Worm (Caenorhabditis elegans) whole organism, L1 larva: ENCODE data around the gene F10D7.5.

ENCODE experiments used
- C04F5.9 ChIP-seq: sonication (generic microtip); optimal IDR thresholded peaks from 2 replicates; lab custom pipeline; 2016; ENCODE audit warnings: missing genetic modification characterization, missing compliant biosample characterization
- C16A3.4 ChIP-seq: fragments of 150-350 bp; optimal IDR thresholded peaks from 2 replicates; lab custom pipeline; 2014; ENCODE audit warnings: missing biosample characterization, missing genetic modification characterization
- C34B4.2 ChIP-seq: sonication (generic microtip); optimal IDR thresholded peaks from 2 replicates; lab custom pipeline; 2017; ENCODE audit warnings: mild to moderate bottlenecking, missing genetic modification characterization, missing compliant biosample characterization
- Y116A8C.19 ChIP-seq: sonication (generic microtip); optimal IDR thresholded peaks from 2 replicates; lab custom pipeline; 2016; ENCODE audit warnings: missing compliant biosample characterization, missing genetic modification characterization, borderline replicate concordance
- aha-1 ChIP-seq: fragments of 150-350 bp; optimal IDR thresholded peaks from 2 replicates; lab custom pipeline; 2014; ENCODE audit warnings: missing biosample characterization, missing genetic modification characterization
- ama-1 ChIP-seq: fragments of 150-350 bp; optimal IDR thresholded peaks from 2 replicates; lab custom pipeline; 2014
- blmp-1 ChIP-seq: fragments of 150-350 bp; optimal IDR thresholded peaks from 2 replicates; lab custom pipeline; 2014; ENCODE audit warnings: missing biosample characterization, missing genetic modification characterization
- ceh-63 ChIP-seq: fragments of 200-800 bp; sonication (Bioruptor generic); optimal IDR thresholded peaks from 2 replicates; lab custom pipeline; 2018; ENCODE audit warnings: mild to moderate bottlenecking, missing genetic modification characterization, missing compliant biosample characterization
- ceh-82 ChIP-seq, 3 experiments: fragments of 150-350 bp in 1 of 3; sonication (generic microtip) in 2 of 3; optimal IDR thresholded peaks; 2 replicates each; lab custom pipeline; 2014 to 2017; ENCODE audit warnings: missing biosample characterization in 3 of 3, missing genetic modification characterization in 3 of 3
- ceh-90 ChIP-seq: sonication (generic microtip); optimal IDR thresholded peaks from 2 replicates; lab custom pipeline; 2016; ENCODE audit warnings: missing genetic modification characterization, missing compliant biosample characterization
- dpl-1 ChIP-seq, 3 experiments: fragments of 150-350 bp in 2 of 3; sonication (generic microtip) in 1 of 3; optimal IDR thresholded peaks; 2 replicates each; lab custom pipeline; 2014 to 2017; ENCODE audit warnings: missing biosample characterization in 3 of 3, missing genetic modification characterization in 3 of 3, missing genetic modification reagents in 3 of 3
- dsc-1 ChIP-seq: sonication (generic microtip); optimal IDR thresholded peaks from 2 replicates; lab custom pipeline; 2016; ENCODE audit warnings: mild to moderate bottlenecking, missing genetic modification characterization, missing compliant biosample characterization
- efl-1 ChIP-seq, 4 experiments: fragments of 150-350 bp; optimal IDR thresholded peaks in 3 of 4; peaks in 1 of 4; 1 replicate in 1 of 4; 2 replicates in 3 of 4; lab custom pipeline; 2014; ENCODE audit warnings: missing biosample characterization in 2 of 4, missing genetic modification characterization in 2 of 4, missing genetic modification reagents in 2 of 4
- efl-3 ChIP-seq: fragments of 200-800 bp; sonication (Bioruptor generic); optimal IDR thresholded peaks from 2 replicates; lab custom pipeline; 2018; ENCODE audit warnings: mild to moderate bottlenecking, missing genetic modification characterization, missing compliant biosample characterization
- elt-2 ChIP-seq: sonication (generic microtip); optimal IDR thresholded peaks from 2 replicates; lab custom pipeline; 2016; ENCODE audit warnings: missing genetic modification characterization, mild to moderate bottlenecking, inconsistent platforms, missing compliant biosample characterization, missing genetic modification reagents
- elt-3 ChIP-seq, 6 experiments: fragments of 150-350 bp in 1 of 6; sonication (generic microtip); optimal IDR thresholded peaks; 2 replicates each; lab custom pipeline; 2017 to 2018; ENCODE audit warnings: missing biosample characterization in 6 of 6, missing genetic modification characterization in 6 of 6, inconsistent platforms in 1 of 6
- hlh-17 ChIP-seq: fragments of 200-800 bp; sonication (Bioruptor generic); optimal IDR thresholded peaks from 2 replicates; lab custom pipeline; 2018; ENCODE audit warnings: missing genetic modification characterization, mild to moderate bottlenecking, missing compliant biosample characterization, moderate library complexity, borderline replicate concordance
- hlh-4 ChIP-seq: sonication (generic microtip); optimal IDR thresholded peaks from 2 replicates; lab custom pipeline; 2016; ENCODE audit warnings: mild to moderate bottlenecking, missing genetic modification characterization, missing compliant biosample characterization
- irx-1 ChIP-seq: sonication (generic microtip); optimal IDR thresholded peaks from 2 replicates; lab custom pipeline; 2016; ENCODE audit warnings: missing genetic modification characterization, missing compliant biosample characterization
- isw-1 ChIP-seq: fragments of 200-800 bp; sonication (Bioruptor generic); IDR thresholded peaks from 2 replicates; pipeline ENCODE4 v1.3.6; 2022; ENCODE audit warnings: missing genetic modification characterization, missing compliant biosample characterization
- lin-14 ChIP-seq: fragments of 200-800 bp; sonication (Bioruptor generic); optimal IDR thresholded peaks from 2 replicates; lab custom pipeline; 2018; ENCODE audit warnings: mild to moderate bottlenecking, missing genetic modification characterization, moderate library complexity, missing compliant biosample characterization
- lin-15B ChIP-seq: fragments of 150-350 bp; sonication (generic microtip); optimal IDR thresholded peaks from 3 replicates; lab custom pipeline; 2014; ENCODE audit warnings: missing biosample characterization, missing genetic modification characterization
- lin-39 ChIP-seq: fragments of 150-350 bp; optimal IDR thresholded peaks from 2 replicates; lab custom pipeline; 2014; ENCODE audit warnings: missing biosample characterization, missing genetic modification reagents, missing genetic modification characterization
- lir-3 ChIP-seq: sonication (generic microtip); optimal IDR thresholded peaks from 2 replicates; lab custom pipeline; 2016; ENCODE audit warnings: mild to moderate bottlenecking, missing genetic modification characterization, moderate library complexity, missing compliant biosample characterization; ENCODE audit not compliant: poor library complexity
- lsy-2 ChIP-seq, 2 experiments: fragments of 150-350 bp; optimal IDR thresholded peaks; 2 replicates each; lab custom pipeline; 2014; ENCODE audit warnings: missing biosample characterization in 2 of 2, missing genetic modification characterization in 2 of 2
- mab-9 ChIP-seq: fragments of 200-800 bp; sonication (Bioruptor generic); IDR thresholded peaks from 2 replicates; pipeline ENCODE4 v1.3.6; 2022; ENCODE audit warnings: missing genetic modification reagents, missing genetic modification characterization, missing compliant biosample characterization
- mdl-1 ChIP-seq, 2 experiments: fragments of 150-350 bp; optimal IDR thresholded peaks; 2 replicates each; lab custom pipeline; 2014 to 2017; ENCODE audit warnings: missing biosample characterization in 2 of 2, missing genetic modification characterization in 2 of 2, inconsistent platforms in 1 of 2
- mef-2 ChIP-seq: fragments of 150-350 bp; optimal IDR thresholded peaks from 2 replicates; lab custom pipeline; 2014; ENCODE audit warnings: missing biosample characterization, missing genetic modification characterization
- mep-1 ChIP-seq: fragments of 150-350 bp; optimal IDR thresholded peaks from 2 replicates; lab custom pipeline; 2014; ENCODE audit warnings: missing biosample characterization, missing genetic modification characterization
- nhr-12 ChIP-seq: sonication (generic microtip); optimal IDR thresholded peaks from 2 replicates; lab custom pipeline; 2017; ENCODE audit warnings: missing biosample characterization, missing genetic modification characterization
- nhr-19 ChIP-seq: fragments of 200-800 bp; sonication (Bioruptor generic); conservative IDR thresholded peaks from 2 replicates; pipeline ENCODE4 v1.3.6; 2022; ENCODE audit warnings: missing genetic modification characterization, missing compliant biosample characterization
- nhr-47 ChIP-seq: sonication (generic microtip); optimal IDR thresholded peaks from 2 replicates; lab custom pipeline; 2016; ENCODE audit warnings: mild to moderate bottlenecking, missing genetic modification characterization, moderate library complexity, missing compliant biosample characterization
- nhr-76 ChIP-seq: sonication (generic microtip); optimal IDR thresholded peaks from 2 replicates; lab custom pipeline; 2017; ENCODE audit warnings: missing biosample characterization, missing genetic modification characterization
- nhr-77 ChIP-seq: fragments of 150-350 bp; optimal IDR thresholded peaks from 2 replicates; lab custom pipeline; 2014; ENCODE audit warnings: missing biosample characterization, missing genetic modification characterization
- nhr-84 ChIP-seq: sonication (generic microtip); optimal IDR thresholded peaks from 2 replicates; lab custom pipeline; 2017; ENCODE audit warnings: missing biosample characterization, missing genetic modification characterization
- nhr-90 ChIP-seq: sonication (generic microtip); optimal IDR thresholded peaks from 2 replicates; lab custom pipeline; 2016; ENCODE audit warnings: mild to moderate bottlenecking, missing genetic modification characterization, missing compliant biosample characterization; ENCODE audit not compliant: poor library complexity
- pag-3 ChIP-seq: sonication (generic microtip); optimal IDR thresholded peaks from 2 replicates; lab custom pipeline; 2017; ENCODE audit warnings: missing genetic modification characterization, mild to moderate bottlenecking, missing compliant biosample characterization, antibody characterized with exemption, borderline replicate concordance; ENCODE audit not compliant: insufficient read depth
- pqm-1 ChIP-seq: sonication (generic microtip); optimal IDR thresholded peaks from 3 replicates; lab custom pipeline; 2017; ENCODE audit warnings: missing biosample characterization, missing genetic modification characterization
- rnt-1 ChIP-seq: sonication (generic microtip); optimal IDR thresholded peaks from 2 replicates; lab custom pipeline; 2016; ENCODE audit warnings: mild to moderate bottlenecking, missing genetic modification characterization, moderate library complexity, missing compliant biosample characterization
- skn-1 ChIP-seq: fragments of 150-350 bp; optimal IDR thresholded peaks from 2 replicates; lab custom pipeline; 2014; ENCODE audit warnings: missing biosample characterization, missing genetic modification characterization
- snpc-4 ChIP-seq: fragments of 150-350 bp; optimal IDR thresholded peaks from 2 replicates; lab custom pipeline; 2014; ENCODE audit warnings: missing biosample characterization, missing genetic modification characterization
- sup-37 ChIP-seq: fragments of 200-800 bp; sonication (Bioruptor generic); optimal IDR thresholded peaks from 2 replicates; lab custom pipeline; 2018; ENCODE audit warnings: mild to moderate bottlenecking, missing genetic modification characterization, missing compliant biosample characterization
- swsn-7 ChIP-seq: sonication (generic microtip); optimal IDR thresholded peaks from 2 replicates; lab custom pipeline; 2016; ENCODE audit warnings: missing genetic modification characterization, missing compliant biosample characterization
- tbx-2 ChIP-seq: sonication (generic microtip); optimal IDR thresholded peaks from 2 replicates; lab custom pipeline; 2016; ENCODE audit warnings: missing genetic modification characterization, missing compliant biosample characterization
- tlp-1 ChIP-seq: fragments of 150-350 bp; optimal IDR thresholded peaks from 2 replicates; lab custom pipeline; 2014; ENCODE audit warnings: missing biosample characterization, missing genetic modification characterization
- unc-130 ChIP-seq: fragments of 150-350 bp; optimal IDR thresholded peaks from 2 replicates; lab custom pipeline; 2017; ENCODE audit warnings: missing biosample characterization, missing genetic modification characterization, inconsistent platforms
- unc-30 ChIP-seq: sonication (generic microtip); optimal IDR thresholded peaks from 2 replicates; lab custom pipeline; 2017; ENCODE audit warnings: missing biosample characterization, missing genetic modification characterization
- unc-62 ChIP-seq: fragments of 150-350 bp; optimal IDR thresholded peaks from 2 replicates; lab custom pipeline; 2014; ENCODE audit warnings: missing biosample characterization, missing genetic modification reagents, missing genetic modification characterization
- unc-86 ChIP-seq: sonication (generic microtip); optimal IDR thresholded peaks from 2 replicates; lab custom pipeline; 2016; ENCODE audit warnings: missing genetic modification characterization, missing compliant biosample characterization
- vab-15 ChIP-seq: sonication (generic microtip); optimal IDR thresholded peaks from 2 replicates; lab custom pipeline; 2017; ENCODE audit warnings: missing genotype, mild to moderate bottlenecking, missing genetic modification characterization, missing compliant biosample characterization
- ztf-11 ChIP-seq, 2 experiments: sonication (generic microtip); optimal IDR thresholded peaks; 2 replicates each; lab custom pipeline; 2016 to 2017; ENCODE audit warnings: missing genetic modification characterization in 2 of 2, missing biosample characterization in 1 of 2, missing compliant biosample characterization in 1 of 2

F10D7.5 gene

ce11 chrX:17419813-17420584 lies 28.6 kb upstream of the F10D7.5 start:
- TF ChIP-seq nhr-19 (GFP tag; lab: Robert Waterston, UW), result peak; percentile 37; the same call in 1 of the 2 replicates
- no peak for TF ChIP-seq unc-86 (tag; lab: Kevin White, UChicago)
- no peak for TF ChIP-seq lir-3 (tag; lab: Kevin White, UChicago)
- no peak for TF ChIP-seq hlh-17
- peak; percentile 28 for TF ChIP-seq nhr-47 (tag; lab: Kevin White, UChicago)
- TF ChIP-seq isw-1, result no peak
- no peak for TF ChIP-seq ztf-11 (tag; optimal IDR thresholded peaks at IDR 0.05; lab: Kevin White, UChicago)
- TF ChIP-seq pqm-1, result no peak
- peak in 3 of 6 experiments; percentile 2 to 80 (median 70) for TF ChIP-seq elt-3 (tag; optimal IDR thresholded peaks at IDR 0.05; lab: Kevin White, UChicago)
- TF ChIP-seq nhr-12 (tag; lab: Kevin White, UChicago), result no peak
- TF ChIP-seq unc-62 (GFP tag; lab: Kevin White, UChicago), result no peak
- no peak for TF ChIP-seq nhr-77 (tag; lab: Kevin White, UChicago)
- TF ChIP-seq efl-1 (optimal IDR thresholded peaks at IDR 0.05; lab: Kevin White, UChicago), result no peak
- peak in 1 of 2 experiments; percentile 85 for TF ChIP-seq efl-1 (GFP tag; optimal IDR thresholded peaks at IDR 0.05 in 1 of 2; lab: Kevin White, UChicago)
- no peak for TF ChIP-seq aha-1 (tag; lab: Kevin White, UChicago)
- TF ChIP-seq irx-1 (tag; lab: Kevin White, UChicago), result peak; percentile 27
- TF ChIP-seq nhr-76, result no peak
- no peak for TF ChIP-seq ceh-90
- no peak for TF ChIP-seq tlp-1 (tag; lab: Kevin White, UChicago)
- peak; percentile 83 for TF ChIP-seq nhr-90 (tag; lab: Kevin White, UChicago)
- TF ChIP-seq ceh-63 (GFP tag; lab: Kevin White, UChicago), result no peak
- no peak for TF ChIP-seq rnt-1 (tag; lab: Kevin White, UChicago)
- no peak for TF ChIP-seq skn-1 (tag; lab: Kevin White, UChicago)
- no peak for TF ChIP-seq dsc-1 (tag; lab: Kevin White, UChicago)
- no peak for TF ChIP-seq lin-15B (tag; lab: Kevin White, UChicago)
- TF ChIP-seq mef-2 (tag; lab: Kevin White, UChicago), result no peak
- TF ChIP-seq unc-30 (tag; lab: Kevin White, UChicago), result no peak
- TF ChIP-seq tbx-2 (tag; lab: Kevin White, UChicago), result peak; percentile 13
- peak in 1 of 2 experiments; percentile 42 for TF ChIP-seq mdl-1 (tag; optimal IDR thresholded peaks at IDR 0.05; lab: Kevin White, UChicago)
- TF ChIP-seq lsy-2 (tag; optimal IDR thresholded peaks at IDR 0.05; lab: Kevin White, UChicago), result peak in 1 of 2 experiments; percentile 71
- no peak for TF ChIP-seq sup-37 (GFP tag; lab: Kevin White, UChicago)
- TF ChIP-seq ama-1, result peak; percentile 73
- no peak for TF ChIP-seq C34B4.2 (tag; lab: Kevin White, UChicago)
- TF ChIP-seq snpc-4 (tag; lab: Kevin White, UChicago), result no peak
- no peak for TF ChIP-seq unc-130 (tag; lab: Kevin White, UChicago)
- peak; percentile 45 for TF ChIP-seq lin-14
- no peak for TF ChIP-seq nhr-84
- TF ChIP-seq swsn-7 (tag; lab: Kevin White, UChicago), result no peak
- peak; percentile 73 for TF ChIP-seq blmp-1
- no peak for TF ChIP-seq efl-3 (GFP tag; lab: Kevin White, UChicago)
- TF ChIP-seq elt-2 (tag; lab: Kevin White, UChicago), result no peak
- TF ChIP-seq mep-1, result peak; percentile 21
- no peak for TF ChIP-seq C04F5.9 (tag; lab: Kevin White, UChicago)
- no peak for TF ChIP-seq pag-3 (tag; lab: Kevin White, UChicago)
- TF ChIP-seq lin-39, result no peak
- no peak for TF ChIP-seq hlh-4 (tag; lab: Kevin White, UChicago)
- TF ChIP-seq dpl-1 (GFP tag; optimal IDR thresholded peaks at IDR 0.05; lab: Kevin White, UChicago), result no peak
- TF ChIP-seq ceh-82 (tag; optimal IDR thresholded peaks at IDR 0.05; lab: Kevin White, UChicago), result no peak
- TF ChIP-seq Y116A8C.19, result no peak
- TF ChIP-seq vab-15 (tag; lab: Kevin White, UChicago), result no peak
- no peak for TF ChIP-seq mab-9
- peak; percentile 10 for TF ChIP-seq C16A3.4
